Worm (Caenorhabditis elegans) whole organism, late embryonic: ENCODE results near the gene F02C12.1.

ENCODE experiments used
- C38D4.7 ChIP-seq: fragments of 200-800 bp; sonication (Bioruptor generic); optimal IDR thresholded peaks from 2 replicates; lab custom pipeline; 2018; ENCODE audit warnings: mild to moderate bottlenecking, missing genetic modification characterization, moderate library complexity, missing compliant biosample characterization
- K02D7.2 ChIP-seq: sonication (generic microtip); optimal IDR thresholded peaks from 2 replicates; lab custom pipeline; 2017; ENCODE audit warnings: mild to moderate bottlenecking, missing genetic modification characterization, missing compliant biosample characterization
- K09A11.1 ChIP-seq: sonication (generic microtip); optimal IDR thresholded peaks from 2 replicates; lab custom pipeline; 2017; ENCODE audit warnings: antibody characterized with exemption, mild to moderate bottlenecking, missing genetic modification characterization, missing compliant biosample characterization; ENCODE audit not compliant: insufficient read depth
- T23F11.4 ChIP-seq: fragments of 200-800 bp; sonication (Bioruptor generic); optimal IDR thresholded peaks from 2 replicates; lab custom pipeline; 2018; ENCODE audit warnings: mild to moderate bottlenecking, missing genetic modification characterization, missing compliant biosample characterization
- ahr-1 ChIP-seq: sonication (generic microtip); optimal IDR thresholded peaks from 2 replicates; lab custom pipeline; 2016; ENCODE audit warnings: missing genetic modification characterization, missing compliant biosample characterization
- ama-1 ChIP-seq: fragments of 150-350 bp; optimal IDR thresholded peaks from 2 replicates; lab custom pipeline; 2014
- ceh-14 ChIP-seq: sonication (generic microtip); optimal IDR thresholded peaks from 2 replicates; lab custom pipeline; 2016; ENCODE audit warnings: missing genotype, missing genetic modification characterization, missing compliant biosample characterization
- ceh-18 ChIP-seq: sonication (generic microtip); optimal IDR thresholded peaks from 2 replicates; lab custom pipeline; 2016; ENCODE audit warnings: missing genetic modification characterization, missing compliant biosample characterization
- ceh-19 ChIP-seq: fragments of 200-800 bp; sonication (Bioruptor generic); optimal IDR thresholded peaks from 2 replicates; lab custom pipeline; 2018; ENCODE audit warnings: mild to moderate bottlenecking, missing genetic modification characterization, missing compliant biosample characterization
- ceh-22 ChIP-seq: sonication (generic microtip); optimal IDR thresholded peaks from 2 replicates; lab custom pipeline; 2017; ENCODE audit warnings: missing biosample characterization, missing genetic modification characterization
- ceh-31 ChIP-seq: sonication (generic microtip); optimal IDR thresholded peaks from 2 replicates; lab custom pipeline; 2016; ENCODE audit warnings: missing genetic modification characterization, missing compliant biosample characterization
- ceh-45 ChIP-seq: fragments of 200-800 bp; sonication (Bioruptor generic); IDR thresholded peaks from 2 replicates; pipeline ENCODE4 v1.3.6; 2022; ENCODE audit warnings: missing genetic modification reagents, missing genetic modification characterization, missing compliant biosample characterization
- ceh-48 ChIP-seq: sonication (generic microtip); optimal IDR thresholded peaks from 2 replicates; lab custom pipeline; 2016; ENCODE audit warnings: missing genetic modification characterization, inconsistent platforms, missing compliant biosample characterization
- ceh-6 ChIP-seq: fragments of 200-800 bp; sonication (Bioruptor generic); optimal IDR thresholded peaks from 2 replicates; lab custom pipeline; 2018; ENCODE audit warnings: mild to moderate bottlenecking, missing genetic modification characterization, missing compliant biosample characterization
- ceh-9 ChIP-seq: sonication (generic microtip); optimal IDR thresholded peaks from 2 replicates; lab custom pipeline; 2016; ENCODE audit warnings: mild to moderate bottlenecking, missing genetic modification characterization, inconsistent platforms, missing compliant biosample characterization
- che-1 ChIP-seq: sonication (generic microtip); optimal IDR thresholded peaks from 2 replicates; lab custom pipeline; 2016; ENCODE audit warnings: mild to moderate bottlenecking, missing genetic modification characterization, missing compliant biosample characterization
- dmd-4 ChIP-seq: sonication (generic microtip); optimal IDR thresholded peaks from 2 replicates; lab custom pipeline; 2016; ENCODE audit warnings: borderline replicate concordance, missing genetic modification characterization, missing compliant biosample characterization
- dve-1 ChIP-seq: sonication (generic microtip); optimal IDR thresholded peaks from 2 replicates; lab custom pipeline; 2017; ENCODE audit warnings: antibody characterized with exemption, mild to moderate bottlenecking, missing genetic modification characterization, missing compliant biosample characterization
- elt-2 ChIP-seq: sonication (generic microtip); optimal IDR thresholded peaks from 2 replicates; lab custom pipeline; 2016; ENCODE audit warnings: missing genetic modification reagents, missing genetic modification characterization, missing compliant biosample characterization
- fkh-10 ChIP-seq: fragments of 150-350 bp; optimal IDR thresholded peaks from 2 replicates; lab custom pipeline; 2014; ENCODE audit warnings: missing biosample characterization, missing genetic modification reagents, missing genetic modification characterization
- fkh-6 ChIP-seq: sonication (generic microtip); optimal IDR thresholded peaks from 2 replicates; lab custom pipeline; 2016; ENCODE audit warnings: missing genetic modification characterization, missing compliant biosample characterization
- hlh-15 ChIP-seq: sonication (generic microtip); optimal IDR thresholded peaks from 2 replicates; lab custom pipeline; 2016; ENCODE audit warnings: missing genetic modification characterization, missing compliant biosample characterization
- hlh-30 ChIP-seq: sonication (generic microtip); optimal IDR thresholded peaks from 2 replicates; lab custom pipeline; 2017; ENCODE audit warnings: antibody characterized with exemption, missing genetic modification characterization, missing compliant biosample characterization; ENCODE audit not compliant: insufficient read depth
- lim-6 ChIP-seq: sonication (generic microtip); optimal IDR thresholded peaks from 2 replicates; lab custom pipeline; 2016; ENCODE audit warnings: missing genetic modification characterization, missing compliant biosample characterization
- lin-11 ChIP-seq: fragments of 200-800 bp; sonication (Bioruptor generic); optimal IDR thresholded peaks from 2 replicates; lab custom pipeline; 2018; ENCODE audit warnings: mild to moderate bottlenecking, missing genetic modification characterization, missing compliant biosample characterization
- mec-3 ChIP-seq: sonication (generic microtip); optimal IDR thresholded peaks from 2 replicates; lab custom pipeline; 2016; ENCODE audit warnings: borderline replicate concordance, missing genetic modification characterization, missing compliant biosample characterization
- nfya-1 ChIP-seq: sonication (generic microtip); optimal IDR thresholded peaks from 2 replicates; lab custom pipeline; 2017; ENCODE audit warnings: missing genetic modification characterization, mild to moderate bottlenecking, missing compliant biosample characterization, antibody characterized with exemption, moderate library complexity
- nhr-11 ChIP-seq: fragments of 150-350 bp; optimal IDR thresholded peaks from 2 replicates; lab custom pipeline; 2014; ENCODE audit warnings: missing biosample characterization, missing genetic modification characterization
- nhr-232 ChIP-seq: sonication (generic microtip); optimal IDR thresholded peaks from 2 replicates; lab custom pipeline; 2016; ENCODE audit warnings: missing genetic modification characterization, missing compliant biosample characterization
- npax-4 ChIP-seq: sonication (generic microtip); optimal IDR thresholded peaks from 2 replicates; lab custom pipeline; 2016; ENCODE audit warnings: missing genetic modification characterization, missing compliant biosample characterization
- odd-2 ChIP-seq: sonication (generic microtip); optimal IDR thresholded peaks from 2 replicates; lab custom pipeline; 2017; ENCODE audit warnings: antibody characterized with exemption, mild to moderate bottlenecking, missing genetic modification characterization, missing compliant biosample characterization
- pag-3 ChIP-seq: sonication (generic microtip); optimal IDR thresholded peaks from 2 replicates; lab custom pipeline; 2016; ENCODE audit warnings: missing compliant biosample characterization, missing genetic modification characterization, borderline replicate concordance
- pat-9 ChIP-seq: fragments of 200-800 bp; sonication (Bioruptor generic); optimal IDR thresholded peaks from 2 replicates; lab custom pipeline; 2018; ENCODE audit warnings: mild to moderate bottlenecking, missing genetic modification characterization, moderate library complexity, missing compliant biosample characterization
- pax-1 ChIP-seq: fragments of 150-350 bp; optimal IDR thresholded peaks from 2 replicates; lab custom pipeline; 2014; ENCODE audit warnings: missing biosample characterization, missing genetic modification characterization
- pqm-1 ChIP-seq: sonication (generic microtip); optimal IDR thresholded peaks from 2 replicates; lab custom pipeline; 2016; ENCODE audit warnings: missing genetic modification characterization, missing compliant biosample characterization
- ref-2 ChIP-seq: sonication (generic microtip); optimal IDR thresholded peaks from 2 replicates; lab custom pipeline; 2016; ENCODE audit warnings: missing genetic modification characterization, missing compliant biosample characterization
- sdc-2 ChIP-seq: sonication (generic microtip); optimal IDR thresholded peaks from 2 replicates; lab custom pipeline; 2016; ENCODE audit warnings: missing genotype, missing genetic modification characterization, missing compliant biosample characterization
- syd-9 ChIP-seq: sonication (generic microtip); optimal IDR thresholded peaks from 2 replicates; lab custom pipeline; 2016; ENCODE audit warnings: mild to moderate bottlenecking, missing genetic modification characterization, moderate library complexity, missing compliant biosample characterization
- tbx-2 ChIP-seq: sonication (generic microtip); optimal IDR thresholded peaks from 2 replicates; lab custom pipeline; 2016; ENCODE audit warnings: missing genetic modification characterization, missing compliant biosample characterization
- tbx-7 ChIP-seq: sonication (generic microtip); optimal IDR thresholded peaks from 2 replicates; lab custom pipeline; 2016; ENCODE audit warnings: missing genotype, missing genetic modification characterization, missing compliant biosample characterization
- ttx-3 ChIP-seq: sonication (generic microtip); optimal IDR thresholded peaks from 2 replicates; lab custom pipeline; 2016; ENCODE audit warnings: missing genetic modification reagents, missing genetic modification characterization, missing compliant biosample characterization
- unc-3 ChIP-seq, 2 experiments: fragments of 200-800 bp in 1 of 2; sonication (Bioruptor generic) in 1 of 2; sonication (generic microtip) in 1 of 2; conservative IDR thresholded peaks in 1 of 2; optimal IDR thresholded peaks in 1 of 2; 2 replicates each; pipeline versions ENCODE4 v1.3.6 to Lab custom; 2016 to 2022; ENCODE audit warnings: missing compliant biosample characterization in 2 of 2, missing genetic modification characterization in 2 of 2, missing genetic modification reagents in 1 of 2
- unc-42 ChIP-seq: sonication (generic microtip); optimal IDR thresholded peaks from 2 replicates; lab custom pipeline; 2016; ENCODE audit warnings: missing genotype, missing genetic modification characterization, missing compliant biosample characterization
- zip-5 ChIP-seq: sonication (generic microtip); optimal IDR thresholded peaks from 2 replicates; lab custom pipeline; 2016; ENCODE audit warnings: missing genetic modification characterization, missing compliant biosample characterization
- ztf-16 ChIP-seq: sonication (generic microtip); optimal IDR thresholded peaks from 2 replicates; lab custom pipeline; 2017; ENCODE audit warnings: missing genetic modification characterization, missing compliant biosample characterization

The F02C12.1 gene

ce11 chrX:13356469-13356868 lies 45.4 kb upstream of the F02C12.1 start:
- no peak for TF ChIP-seq pat-9 (tag; lab: Kevin White, UChicago)
- TF ChIP-seq ama-1 (lab: Kevin White, UChicago) = no peak
- TF ChIP-seq ref-2 = no peak
- TF ChIP-seq dve-1 (tag; lab: Kevin White, UChicago) = no peak
- no peak for TF ChIP-seq dmd-4 (tag; lab: Kevin White, UChicago)
- TF ChIP-seq lin-11 (tag; lab: Kevin White, UChicago) = no peak
- TF ChIP-seq fkh-6 (tag; lab: Kevin White, UChicago) = no peak
- TF ChIP-seq ttx-3 (tag; lab: Kevin White, UChicago) = no peak
- no peak for TF ChIP-seq pax-1 (tag; lab: Kevin White, UChicago)
- no peak for TF ChIP-seq pag-3 (tag; lab: Kevin White, UChicago)
- TF ChIP-seq nhr-232 = no peak
- TF ChIP-seq tbx-2 (tag; lab: Kevin White, UChicago) = no peak
- TF ChIP-seq K02D7.2 (tag; lab: Kevin White, UChicago) = no peak
- TF ChIP-seq lim-6 (tag; lab: Kevin White, UChicago) = no peak
- no peak for TF ChIP-seq ceh-18 (tag; lab: Kevin White, UChicago)
- no peak for TF ChIP-seq nfya-1
- TF ChIP-seq nhr-11 (tag; lab: Kevin White, UChicago) = no peak

- TF ChIP-seq dmd-4 (tag; lab: Kevin White, UChicago) = no peak
- TF ChIP-seq npax-4 = no peak
- no peak for TF ChIP-seq ceh-9 (tag; lab: Kevin White, UChicago)
- TF ChIP-seq pag-3 (tag; lab: Kevin White, UChicago) = no peak
- no peak for TF ChIP-seq pax-1 (tag; lab: Kevin White, UChicago)
- TF ChIP-seq tbx-2 (tag; lab: Kevin White, UChicago) = no peak
- no peak for TF ChIP-seq syd-9
- TF ChIP-seq mec-3 = no peak
- TF ChIP-seq ceh-48 (tag; lab: Kevin White, UChicago) = no peak
- TF ChIP-seq pat-9 (tag; lab: Kevin White, UChicago) = no peak
- no peak for TF ChIP-seq elt-2 (tag; lab: Kevin White, UChicago)
- no peak for TF ChIP-seq hlh-15 (tag; lab: Kevin White, UChicago)
- TF ChIP-seq lim-6 (tag; lab: Kevin White, UChicago) = no peak
- no peak for TF ChIP-seq unc-42 (tag; lab: Kevin White, UChicago)
- TF ChIP-seq zip-5 = no peak
- TF ChIP-seq tbx-7 (tag; lab: Kevin White, UChicago) = no peak
- no peak for TF ChIP-seq odd-2 (tag; lab: Kevin White, UChicago)
Measured at ce11 chrX:13357673-13358072, 44.2 kb upstream of the F02C12.1 start.

- TF ChIP-seq tbx-2 (tag; lab: Kevin White, UChicago) = peak; percentile 22
- TF ChIP-seq ceh-18 (tag; lab: Kevin White, UChicago) = peak; percentile 59
- TF ChIP-seq ceh-31 (tag; lab: Kevin White, UChicago) = peak; percentile 2
- TF ChIP-seq pag-3 (tag; lab: Kevin White, UChicago) = no peak
- TF ChIP-seq ceh-48 (tag; lab: Kevin White, UChicago) = no peak
- TF ChIP-seq tbx-7 (tag; lab: Kevin White, UChicago) = no peak
- peak; percentile 93 for TF ChIP-seq hlh-30 (tag; lab: Kevin White, UChicago)
- TF ChIP-seq unc-3 (GFP tag; conservative IDR thresholded peaks at IDR 0.05; lab: Robert Waterston, UW) = no peak
- TF ChIP-seq unc-3 (tag; optimal IDR thresholded peaks at IDR 0.05; lab: Kevin White, UChicago) = no peak
- TF ChIP-seq, all 69 proteins: peak for 4
Measured at ce11 chrX:13358573-13358972, 43.3 kb upstream of the F02C12.1 start.

- TF ChIP-seq ceh-6 (GFP tag; lab: Kevin White, UChicago) (no peak), nfya-1 (no peak), ahr-1 (no peak), ref-2 (no peak), che-1 (tag; lab: Kevin White, UChicago) (no peak), mec-3 (no peak), pqm-1 (no peak), K09A11.1 (tag; lab: Kevin White, UChicago) (no peak), sdc-2 (no peak), ceh-45 (GFP tag; lab: Robert Waterston, UW) (no peak), ztf-16 (tag; lab: Kevin White, UChicago) (no peak), ceh-19 (GFP tag; lab: Kevin White, UChicago) (no peak), tbx-7 (tag; lab: Kevin White, UChicago) (no peak), npax-4 (no peak), ceh-22 (no peak), C38D4.7 (GFP tag; lab: Kevin White, UChicago) (no peak), unc-3 (GFP tag; conservative IDR thresholded peaks at IDR 0.05; lab: Robert Waterston, UW) (no peak), unc-3 (tag; optimal IDR thresholded peaks at IDR 0.05; lab: Kevin White, UChicago) (no peak), fkh-10 (GFP tag; lab: Kevin White, UChicago) (no peak), ceh-14 (tag; lab: Kevin White, UChicago) (no peak), T23F11.4 (GFP tag; lab: Kevin White, UChicago) (no peak)
Measured at ce11 chrX:13359800-13360199, 42.1 kb upstream of the F02C12.1 start.
